Worm (Caenorhabditis elegans) whole organism, young adult: ENCODE data around the gene ced-7.

ENCODE experiments used
- ama-1 ChIP-seq, 3 experiments: fragments of 150-350 bp in 1 of 3; sonication (generic microtip) in 2 of 3; optimal IDR thresholded peaks; 2 replicates each; lab custom pipeline; 2014 to 2018; ENCODE audit warnings: missing biosample characterization in 2 of 3, missing genetic modification characterization in 2 of 3, missing genetic modification reagents in 2 of 3
- ceh-58 ChIP-seq: fragments of 200-800 bp; sonication (Bioruptor generic); IDR thresholded peaks from 2 replicates; pipeline ENCODE4 v1.3.6; 2022; ENCODE audit warnings: missing genetic modification characterization, missing compliant biosample characterization
- chd-7 ChIP-seq: sonication (generic microtip); optimal IDR thresholded peaks from 2 replicates; lab custom pipeline; 2016; ENCODE audit warnings: mild to moderate bottlenecking, missing genetic modification characterization, moderate library complexity, missing compliant biosample characterization

DNA sequence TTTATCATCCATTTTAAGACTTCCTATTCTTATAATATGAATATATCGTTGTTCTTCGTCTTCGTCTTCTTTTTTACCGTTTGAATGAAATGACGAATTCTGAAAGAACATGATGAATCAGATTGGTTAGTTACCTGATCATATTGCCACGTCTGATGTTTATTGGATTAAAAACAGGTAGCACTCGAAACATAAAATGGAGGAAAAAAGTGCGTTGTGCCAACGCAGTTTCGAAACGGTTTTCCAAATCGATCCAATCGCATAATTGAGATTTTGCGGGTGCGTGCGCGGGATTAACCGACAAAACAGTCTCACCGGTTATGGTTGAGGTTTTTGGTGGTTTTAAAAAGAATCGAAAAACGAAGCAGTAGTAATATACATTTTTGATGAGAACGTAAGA, 15.7 kb upstream of the ced-7 start, which contains the start of gene rom-2:
- TF ChIP-seq ama-1 (optimal IDR thresholded peaks at IDR 0.05; lab: Kevin White, UChicago) = no peak
- no peak for TF ChIP-seq ama-1 (GFP tag; optimal IDR thresholded peaks at IDR 0.05; lab: Kevin White, UChicago)
- no peak for TF ChIP-seq ceh-58 (GFP tag; lab: Robert Waterston, UW)
- no peak for TF ChIP-seq chd-7 (tag; lab: Kevin White, UChicago)
